Worm (Caenorhabditis elegans): ENCODE data around the gene fbxa-72.

The fbxa-72 gene

DNA sequence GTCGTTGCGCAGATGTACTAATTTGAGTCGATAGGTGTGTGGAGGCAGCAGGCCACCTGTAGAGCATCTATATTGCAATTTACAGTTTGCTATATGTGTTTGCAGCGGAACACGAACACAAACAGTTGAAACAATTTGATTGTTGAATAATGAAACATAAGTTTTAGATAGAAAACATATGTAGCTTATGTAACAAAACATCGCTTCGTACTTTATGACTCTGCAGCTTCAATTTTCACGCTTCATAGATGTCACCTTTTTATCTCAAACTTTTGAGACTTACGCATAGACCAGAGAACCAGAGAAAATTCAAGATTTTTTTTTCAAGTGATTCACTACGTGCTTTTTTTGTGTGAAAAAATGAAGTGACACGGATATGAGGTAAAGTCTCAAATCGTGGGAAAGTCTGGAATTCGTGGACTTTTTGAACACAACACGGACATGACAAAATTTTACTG lies 47.4 kb upstream of the fbxa-72 start, which contains the start of gene fbxb-72 (continued):
- TF ChIP-seq swsn-7 (tag; optimal IDR thresholded peaks at IDR 0.05) (peak; percentile 7), elt-3 (tag; optimal IDR thresholded peaks at IDR 0.05) (peak in 2 of 6 experiments; percentile 12 to 20), ets-5 (GFP tag; IDR thresholded peaks at IDR 0.05) (no peak), xbp-1 (tag; optimal IDR thresholded peaks at IDR 0.05) (no peak), nhr-84 (tag; optimal IDR thresholded peaks at IDR 0.05) (peak; percentile 59), unc-98 (GFP tag; IDR thresholded peaks at IDR 0.05) (no peak), nhr-47 (tag; optimal IDR thresholded peaks at IDR 0.05) (peak; percentile 68), ztf-4 (tag; optimal IDR thresholded peaks at IDR 0.05) (peak; percentile 85), irx-1 (tag; optimal IDR thresholded peaks at IDR 0.05) (peak; percentile 3), unc-130 (tag; optimal IDR thresholded peaks at IDR 0.05) (no peak), hlh-17 (GFP tag; optimal IDR thresholded peaks at IDR 0.05; ENCODE audit: borderline replicate concordance) (no peak), sox-4 (tag; optimal IDR thresholded peaks at IDR 0.05) (no peak), nhr-90 (tag; optimal IDR thresholded peaks at IDR 0.05; ENCODE audit: poor library complexity) (peak; percentile 76), tbx-2 (tag; optimal IDR thresholded peaks at IDR 0.05) (peak; percentile 69), ama-1 (optimal IDR thresholded peaks at IDR 0.05) (peak; percentile 89), C34B4.2 (tag; optimal IDR thresholded peaks at IDR 0.05) (no peak), zip-4 (GFP tag; optimal IDR thresholded peaks at IDR 0.05) (peak; percentile 23), ceh-8 (GFP tag; optimal IDR thresholded peaks at IDR 0.05) (no peak), aly-2 (tag; optimal IDR thresholded peaks at IDR 0.05) (peak; percentile 100), mab-9 (GFP tag; IDR thresholded peaks at IDR 0.05) (no peak), snu-23 (GFP tag; optimal IDR thresholded peaks at IDR 0.05) (peak; percentile 78), jun-1 (tag; optimal IDR thresholded peaks at IDR 0.05) (peak; percentile 48), lin-14 (GFP tag; optimal IDR thresholded peaks at IDR 0.05) (peak; percentile 71), dsc-1 (tag; optimal IDR thresholded peaks at IDR 0.05) (no peak), lin-35 (GFP tag; optimal IDR thresholded peaks at IDR 0.05) (peak in 1 of 2 experiments; percentile 85), nhr-76 (tag; optimal IDR thresholded peaks at IDR 0.05) (no peak), nhr-85 (tag) (no peak), nhr-19 (GFP tag; conservative IDR thresholded peaks at IDR 0.05) (peak; percentile 70), fkh-4 (tag; optimal IDR thresholded peaks at IDR 0.05; ENCODE audit: borderline replicate concordance) (no peak), nhr-28 (tag; optimal IDR thresholded peaks at IDR 0.05) (no peak), dpl-1 (GFP tag; optimal IDR thresholded peaks at IDR 0.05) (no peak)

DNA sequence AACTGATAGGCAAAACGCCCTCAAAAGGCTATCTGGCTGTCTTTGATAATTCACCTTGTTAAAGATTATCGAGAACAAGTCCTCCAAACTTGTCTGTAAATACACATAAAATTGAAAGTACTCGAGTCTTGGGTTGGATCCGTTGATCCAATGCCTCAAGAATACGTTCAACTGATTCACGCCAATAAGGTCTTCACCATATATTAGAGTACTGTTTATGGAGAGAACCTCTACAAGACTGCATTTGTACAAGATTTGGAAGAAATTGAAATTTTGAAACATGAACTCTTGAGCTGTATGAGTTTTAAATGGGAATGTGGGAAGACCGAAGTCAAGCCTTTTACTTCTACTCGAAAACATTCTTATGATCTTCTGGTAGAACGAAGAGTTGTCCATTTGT lies 46.3 kb upstream of the fbxa-72 start:
- TF ChIP-seq ceh-88 (GFP tag; IDR thresholded peaks at IDR 0.05) (no peak), grh-1 (GFP tag; IDR thresholded peaks at IDR 0.05) (no peak), blmp-1 (tag; optimal IDR thresholded peaks at IDR 0.05) (no peak), unc-86 (tag; optimal IDR thresholded peaks at IDR 0.05) (no peak), rnt-1 (tag; optimal IDR thresholded peaks at IDR 0.05) (no peak)

DNA sequence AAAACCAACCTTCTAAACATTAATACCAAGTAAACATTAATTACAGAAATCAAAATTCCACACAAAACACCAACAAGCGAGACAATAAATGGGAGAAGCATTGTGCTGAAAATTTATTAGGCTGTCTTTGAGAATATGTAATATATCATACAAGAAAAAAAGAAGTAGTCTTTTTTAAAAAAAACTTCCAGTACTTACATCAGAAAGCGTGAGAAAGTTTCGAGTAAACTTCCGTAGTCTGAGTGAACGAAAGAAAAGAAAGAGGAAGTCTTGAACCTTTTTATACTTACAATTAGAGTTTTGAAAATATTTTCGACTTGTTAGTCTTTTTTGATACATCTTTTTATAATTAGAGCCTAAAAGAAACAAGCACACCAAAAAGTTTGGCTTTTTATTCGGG lies 43.2 kb upstream of the fbxa-72 start, which contains the start of gene srbc-40:
TSS of gene srbc-40 (minus strand) at position 101 of the 400 bp plus-strand sequence.
- no peak for TF ChIP-seq nhr-90 (tag; optimal IDR thresholded peaks at IDR 0.05; ENCODE audit: poor library complexity)
- no peak for TF ChIP-seq nhr-77 (tag; optimal IDR thresholded peaks at IDR 0.05)
- TF ChIP-seq pqm-1 (tag; optimal IDR thresholded peaks at IDR 0.05), result no peak
- no peak for TF ChIP-seq nhr-71 (tag; optimal IDR thresholded peaks at IDR 0.05)
- no peak for TF ChIP-seq egl-13 (tag; optimal IDR thresholded peaks at IDR 0.05)
- no peak for TF ChIP-seq ceh-90 (tag; optimal IDR thresholded peaks at IDR 0.05)
- TF ChIP-seq C04F5.9 (tag; optimal IDR thresholded peaks at IDR 0.05), result no peak
- TF ChIP-seq xbp-1 (tag; optimal IDR thresholded peaks at IDR 0.05), result no peak
- no peak for TF ChIP-seq blmp-1 (tag; optimal IDR thresholded peaks at IDR 0.05)

Data from whole organism, L1 larva.